Fruit fly (Drosophila melanogaster): ENCODE results near the gene Axud1.

The Axud1 gene

dm6 chr2L:2364200-2364754 is 868 bp upstream of the Axud1 start (continued):
- no peak for TF ChIP-seq CG8944 (GFP tag; optimal IDR thresholded peaks at IDR 0.05)
- TF ChIP-seq CG11560 (tag; IDR thresholded peaks at IDR 0.05) = no peak
- no peak for TF ChIP-seq Atf6 (GFP tag; IDR thresholded peaks at IDR 0.05)
- no peak for TF ChIP-seq E2f2 (GFP tag; IDR thresholded peaks at IDR 0.05)
- no peak for TF ChIP-seq CG14965 (GFP tag; optimal IDR thresholded peaks at IDR 0.05; ENCODE audit: borderline replicate concordance)
- no peak for TF ChIP-seq CG34376 (GFP tag; optimal IDR thresholded peaks at IDR 0.05)
- no peak for TF ChIP-seq CG11695 (GFP tag; IDR thresholded peaks at IDR 0.05)
- 0 out of 4 replicates have a peak, but pooled peaks have one; percentile 33 for TF ChIP-seq Dll (GFP tag; IDR thresholded peaks at IDR 0.05; ENCODE audit: partially characterized antibody)
- no peak for TF ChIP-seq CG31224 (GFP tag; IDR thresholded peaks at IDR 0.05)
- TF ChIP-seq CG30020 (tag; optimal IDR thresholded peaks at IDR 0.05) = no peak
- no peak for TF ChIP-seq Mad (GFP tag; optimal IDR thresholded peaks at IDR 0.05)
- TF ChIP-seq CG11723 (GFP tag; optimal IDR thresholded peaks at IDR 0.05) = no peak
- TF ChIP-seq CG17328 (GFP tag; IDR thresholded peaks at IDR 0.05) = no peak
- no peak for TF ChIP-seq al (GFP tag; IDR thresholded peaks at IDR 0.05)
- no peak for TF ChIP-seq CG10274 (GFP tag; optimal IDR thresholded peaks at IDR 0.05)
- TF ChIP-seq Med (GFP tag) = peak; percentile 84
- TF ChIP-seq pita (GFP tag; optimal IDR thresholded peaks at IDR 0.05) = no peak
- no peak for TF ChIP-seq CG18599 (GFP tag; optimal IDR thresholded peaks at IDR 0.05)
- no peak for TF ChIP-seq exex (tag; optimal IDR thresholded peaks at IDR 0.05)
- no peak for TF ChIP-seq Doc3 (GFP tag; IDR thresholded peaks at IDR 0.05; ENCODE audit: partially characterized antibody)
- no peak for TF ChIP-seq fd3F (GFP tag; optimal IDR thresholded peaks at IDR 0.05)
- no peak for TF ChIP-seq ash1 (GFP tag; optimal IDR thresholded peaks at IDR 0.05)
- TF ChIP-seq lbe (GFP tag; optimal IDR thresholded peaks at IDR 0.05) = no peak
- TF ChIP-seq CG18011 (GFP tag; optimal IDR thresholded peaks at IDR 0.05) = no peak
- no peak for TF ChIP-seq danr (GFP tag; IDR thresholded peaks at IDR 0.05)
- TF ChIP-seq Blimp-1 (GFP tag; optimal IDR thresholded peaks at IDR 0.05) = no peak
- no peak for TF ChIP-seq Usf (GFP tag; optimal IDR thresholded peaks at IDR 0.05)
- TF ChIP-seq Max (GFP tag; optimal IDR thresholded peaks at IDR 0.05) = no peak
- TF ChIP-seq stwl (tag; optimal IDR thresholded peaks at IDR 0.05) = no peak
- no peak for TF ChIP-seq CG2678 (tag; optimal IDR thresholded peaks at IDR 0.05)
- no peak for TF ChIP-seq Sin3A (optimal IDR thresholded peaks at IDR 0.05)
- TF ChIP-seq CG30431 (GFP tag; optimal IDR thresholded peaks at IDR 0.05) = no peak
- TF ChIP-seq fu2 (GFP tag; optimal IDR thresholded peaks at IDR 0.05) = no peak
- TF ChIP-seq CG13296 (GFP tag; optimal IDR thresholded peaks at IDR 0.05) = no peak
- no peak for TF ChIP-seq CG16863 (GFP tag; optimal IDR thresholded peaks at IDR 0.05)
- TF ChIP-seq CG7556 (GFP tag; optimal IDR thresholded peaks at IDR 0.05) = no peak
- TF ChIP-seq tx (GFP tag; optimal IDR thresholded peaks at IDR 0.05) = no peak
- TF ChIP-seq CG12155 (GFP tag; optimal IDR thresholded peaks at IDR 0.05) = no peak
- TF ChIP-seq ato (GFP tag; IDR thresholded peaks at IDR 0.05; ENCODE audit: partially characterized antibody) = 0 out of 2 replicates have a peak, but pooled peaks have one; percentile 20
- TF ChIP-seq CG10565 (GFP tag; optimal IDR thresholded peaks at IDR 0.05) = no peak
- peak; percentile 7 for TF ChIP-seq pzg (GFP tag; optimal IDR thresholded peaks at IDR 0.05)
- no peak for TF ChIP-seq unpg (GFP tag; optimal IDR thresholded peaks at IDR 0.05)
- no peak for TF ChIP-seq CG2202 (tag; optimal IDR thresholded peaks at IDR 0.05)
- no peak for TF ChIP-seq CG7372 (GFP tag; IDR thresholded peaks at IDR 0.05)
- no peak for TF ChIP-seq CG8281 (tag; optimal IDR thresholded peaks at IDR 0.05)
- TF ChIP-seq CG17568 (GFP tag; optimal IDR thresholded peaks at IDR 0.05) = no peak
- TF ChIP-seq HLH54F (GFP tag; optimal IDR thresholded peaks at IDR 0.05) = no peak
- TF ChIP-seq ase (GFP tag; IDR thresholded peaks at IDR 0.05) = no peak
- no peak for TF ChIP-seq Dref (GFP tag; IDR thresholded peaks at IDR 0.05)
- no peak for TF ChIP-seq pfk (GFP tag; optimal IDR thresholded peaks at IDR 0.05)
- TF ChIP-seq Jarid2 (GFP tag; optimal IDR thresholded peaks at IDR 0.05) = peak; percentile 6

Data from whole organism, embryonic.